Fruit fly (Drosophila melanogaster) whole organism, prepupa: Measurements from ENCODE around the gene TfIIFalpha.

Source experiments
- CG10631 ChIP-seq: fragments of 200-800 bp; sonication (Bioruptor generic); optimal IDR thresholded peaks from 2 replicates; lab custom pipeline; 2016; ENCODE audit warnings: missing biosample characterization, missing genetic modification characterization
- CG10669 ChIP-seq: fragments of 200-800 bp; sonication (Bioruptor generic); optimal IDR thresholded peaks from 3 replicates; lab custom pipeline; 2018; ENCODE audit warnings: missing biosample characterization, mild to moderate bottlenecking, missing genetic modification characterization, moderate library complexity
- CG3032 ChIP-seq: fragments of 200-800 bp; optimal IDR thresholded peaks from 2 replicates; lab custom pipeline; 2019; ENCODE audit warnings: missing biosample characterization, mild to moderate bottlenecking, missing genetic modification characterization, moderate library complexity
- CG31627 ChIP-seq: fragments of 200-800 bp; sonication (Bioruptor generic); optimal IDR thresholded peaks from 3 replicates; lab custom pipeline; 2016; ENCODE audit warnings: missing biosample characterization, missing genetic modification characterization
- CG32006 ChIP-seq: fragments of 200-800 bp; sonication (Bioruptor generic); optimal IDR thresholded peaks from 3 replicates; lab custom pipeline; 2017; ENCODE audit warnings: missing biosample characterization, mild to moderate bottlenecking, missing genetic modification characterization
- CG34406 ChIP-seq: fragments of 200-800 bp; sonication (Bioruptor generic); optimal IDR thresholded peaks from 3 replicates; lab custom pipeline; 2016; ENCODE audit warnings: missing biosample characterization, missing genetic modification characterization
- CG6163 ChIP-seq: fragments of 200-800 bp; sonication (Bioruptor generic); IDR thresholded peaks from 3 replicates; pipeline ENCODE4 v1.3.6; 2022; ENCODE audit warnings: missing biosample characterization, missing genetic modification characterization
- CG6276 ChIP-seq: fragments of 200-800 bp; sonication (Bioruptor generic); optimal IDR thresholded peaks from 2 replicates; lab custom pipeline; 2017; ENCODE audit warnings: missing biosample characterization, mild to moderate bottlenecking, missing genetic modification characterization
- CG6792 ChIP-seq: fragments of 200-800 bp; sonication (Bioruptor generic); optimal IDR thresholded peaks from 3 replicates; lab custom pipeline; 2016; ENCODE audit warnings: missing biosample characterization, missing genetic modification characterization
- CG6808 ChIP-seq: fragments of 200-800 bp; sonication (Bioruptor generic); optimal IDR thresholded peaks from 3 replicates; lab custom pipeline; 2017; ENCODE audit warnings: missing biosample characterization, missing genetic modification characterization, mild to moderate bottlenecking, moderate library complexity, missing genetic modification reagents
- CG6854 ChIP-seq: fragments of 200-800 bp; sonication (Bioruptor generic); optimal IDR thresholded peaks from 2 replicates; lab custom pipeline; 2017; ENCODE audit warnings: missing biosample characterization, mild to moderate bottlenecking, missing genetic modification characterization
- CG7368 ChIP-seq: fragments of 200-800 bp; sonication (Bioruptor generic); optimal IDR thresholded peaks from 3 replicates; lab custom pipeline; 2016; ENCODE audit warnings: missing biosample characterization, missing genetic modification characterization
- CG8119 ChIP-seq: fragments of 200-800 bp; sonication (Bioruptor generic); IDR thresholded peaks from 3 replicates; pipeline ENCODE4 v1.3.6; 2022; ENCODE audit warnings: missing biosample characterization, missing genetic modification characterization
- CG8319 ChIP-seq: fragments of 200-800 bp; sonication (Bioruptor generic); optimal IDR thresholded peaks from 3 replicates; lab custom pipeline; 2016; ENCODE audit warnings: missing biosample characterization, missing genetic modification characterization
- CG9139 ChIP-seq: fragments of 200-800 bp; sonication (Bioruptor generic); optimal IDR thresholded peaks from 3 replicates; lab custom pipeline; 2017; ENCODE audit warnings: missing biosample characterization, mild to moderate bottlenecking, missing genetic modification characterization
- Eip78C ChIP-seq: fragments of 200-800 bp; sonication (Bioruptor generic); peaks from one replicate; lab custom pipeline; 2016; ENCODE audit warnings: missing biosample characterization, missing genetic modification characterization
- Eip93F ChIP-seq: fragments of 200-800 bp; sonication (Bioruptor generic); optimal IDR thresholded peaks from 2 replicates; lab custom pipeline; 2016; ENCODE audit warnings: missing biosample characterization, mild to moderate bottlenecking, missing genetic modification characterization
- Ets21C ChIP-seq: fragments of 200-800 bp; sonication (Bioruptor generic); optimal IDR thresholded peaks from 3 replicates; lab custom pipeline; 2016; ENCODE audit warnings: missing biosample characterization, missing genetic modification characterization
- Ets96B ChIP-seq: fragments of 200-800 bp; optimal IDR thresholded peaks from 2 replicates; lab custom pipeline; 2019; ENCODE audit warnings: missing biosample characterization, mild to moderate bottlenecking, missing genetic modification characterization, moderate library complexity
- Hr39 ChIP-seq: fragments of 200-800 bp; sonication (Bioruptor generic); optimal IDR thresholded peaks from 2 replicates; lab custom pipeline; 2016; ENCODE audit warnings: missing biosample characterization, missing genetic modification characterization
- Hr4 ChIP-seq: fragments of 200-800 bp; sonication (Bioruptor generic); optimal IDR thresholded peaks from 3 replicates; lab custom pipeline; 2016; ENCODE audit warnings: missing biosample characterization, missing genetic modification characterization
- Lpt ChIP-seq: fragments of 200-800 bp; sonication (Bioruptor generic); optimal IDR thresholded peaks from 3 replicates; lab custom pipeline; 2016; ENCODE audit warnings: missing biosample characterization, missing genetic modification characterization
- Met ChIP-seq: fragments of 200-800 bp; sonication (Bioruptor generic); optimal IDR thresholded peaks from 3 replicates; lab custom pipeline; 2016; ENCODE audit warnings: missing biosample characterization, missing genetic modification characterization
- OdsH ChIP-seq: fragments of 200-800 bp; sonication (Bioruptor generic); optimal IDR thresholded peaks from 3 replicates; lab custom pipeline; 2016; ENCODE audit warnings: missing biosample characterization, missing genetic modification characterization
- Smox ChIP-seq: fragments of 200-800 bp; sonication (Bioruptor generic); optimal IDR thresholded peaks from 3 replicates; lab custom pipeline; 2016; ENCODE audit warnings: missing biosample characterization, missing genetic modification characterization
- Sox102F ChIP-seq: fragments of 200-800 bp; sonication (Bioruptor generic); optimal IDR thresholded peaks from 2 replicates; lab custom pipeline; 2016; ENCODE audit warnings: missing biosample characterization, mild to moderate bottlenecking, missing genetic modification characterization
- Sox14 ChIP-seq: fragments of 200-800 bp; sonication (Bioruptor generic); optimal IDR thresholded peaks from 3 replicates; lab custom pipeline; 2016; ENCODE audit warnings: missing biosample characterization, missing genetic modification characterization
- Sox15 ChIP-seq: fragments of 200-800 bp; sonication (Bioruptor generic); optimal IDR thresholded peaks from 3 replicates; lab custom pipeline; 2016; ENCODE audit warnings: missing biosample characterization, missing genetic modification characterization
- acj6 ChIP-seq: fragments of 200-800 bp; sonication (Bioruptor generic); optimal IDR thresholded peaks from 3 replicates; lab custom pipeline; 2016; ENCODE audit warnings: missing biosample characterization, missing genetic modification characterization
- cyc ChIP-seq: fragments of 200-800 bp; sonication (Bioruptor generic); optimal IDR thresholded peaks from 3 replicates; lab custom pipeline; 2016; ENCODE audit warnings: missing biosample characterization, missing genetic modification characterization
- dac ChIP-seq: fragments of 200-800 bp; sonication (Bioruptor generic); optimal IDR thresholded peaks from 2 replicates; lab custom pipeline; 2017; ENCODE audit warnings: missing biosample characterization, mild to moderate bottlenecking, missing genetic modification characterization
- dsx ChIP-seq: fragments of 200-800 bp; optimal IDR thresholded peaks from 3 replicates; lab custom pipeline; 2019; ENCODE audit warnings: missing biosample characterization, mild to moderate bottlenecking, missing genetic modification characterization, moderate library complexity; ENCODE audit not compliant: poor library complexity, severe bottlenecking
- eg ChIP-seq: fragments of 200-800 bp; sonication (Bioruptor generic); IDR thresholded peaks from 3 replicates; pipeline ENCODE4 v1.3.6; 2022; ENCODE audit warnings: missing biosample characterization, missing genetic modification characterization
- esn ChIP-seq: fragments of 200-800 bp; sonication (Bioruptor generic); optimal IDR thresholded peaks from 2 replicates; lab custom pipeline; 2016; ENCODE audit warnings: missing biosample characterization, mild to moderate bottlenecking, missing genetic modification characterization, moderate library complexity
- fd85E ChIP-seq: fragments of 200-800 bp; sonication (Bioruptor generic); optimal IDR thresholded peaks from 3 replicates; lab custom pipeline; 2016; ENCODE audit warnings: missing biosample characterization, missing genetic modification characterization
- fkh ChIP-seq: fragments of 200-800 bp; sonication (Bioruptor generic); optimal IDR thresholded peaks from 3 replicates; lab custom pipeline; 2017; ENCODE audit warnings: missing biosample characterization, mild to moderate bottlenecking, missing genetic modification characterization, moderate library complexity
- lz ChIP-seq: fragments of 200-800 bp; sonication (Bioruptor generic); optimal IDR thresholded peaks from 3 replicates; lab custom pipeline; 2016; ENCODE audit warnings: missing biosample characterization, missing genetic modification characterization
- net ChIP-seq: fragments of 200-800 bp; sonication (Bioruptor generic); optimal IDR thresholded peaks from 3 replicates; lab custom pipeline; 2016; ENCODE audit warnings: missing biosample characterization, missing genetic modification characterization
- spab ChIP-seq: fragments of 200-800 bp; sonication (Bioruptor generic); optimal IDR thresholded peaks from 2 replicates; lab custom pipeline; 2017; ENCODE audit warnings: missing biosample characterization, mild to moderate bottlenecking, missing genetic modification characterization, missing genetic modification reagents
- ss ChIP-seq, 2 experiments: fragments of 200-800 bp; sonication (Bioruptor generic); optimal IDR thresholded peaks; 2 replicates in 1 of 2; 3 replicates in 1 of 2; lab custom pipeline; 2017 to 2018; ENCODE audit warnings: mild to moderate bottlenecking in 2 of 2, missing biosample characterization in 2 of 2, missing genetic modification characterization in 2 of 2, moderate library complexity in 1 of 2
- svp ChIP-seq: fragments of 200-800 bp; sonication (Bioruptor generic); peaks from one replicate; lab custom pipeline; 2016; ENCODE audit warnings: missing biosample characterization, missing genetic modification characterization
- topi ChIP-seq: fragments of 200-800 bp; sonication (Bioruptor generic); optimal IDR thresholded peaks from 3 replicates; lab custom pipeline; 2016; ENCODE audit warnings: missing biosample characterization, missing genetic modification characterization
- vri ChIP-seq: fragments of 200-800 bp; sonication (Bioruptor generic); optimal IDR thresholded peaks from 3 replicates; lab custom pipeline; 2016; ENCODE audit warnings: missing biosample characterization, mild to moderate bottlenecking, missing genetic modification characterization

TfIIFalpha gene

DNA sequence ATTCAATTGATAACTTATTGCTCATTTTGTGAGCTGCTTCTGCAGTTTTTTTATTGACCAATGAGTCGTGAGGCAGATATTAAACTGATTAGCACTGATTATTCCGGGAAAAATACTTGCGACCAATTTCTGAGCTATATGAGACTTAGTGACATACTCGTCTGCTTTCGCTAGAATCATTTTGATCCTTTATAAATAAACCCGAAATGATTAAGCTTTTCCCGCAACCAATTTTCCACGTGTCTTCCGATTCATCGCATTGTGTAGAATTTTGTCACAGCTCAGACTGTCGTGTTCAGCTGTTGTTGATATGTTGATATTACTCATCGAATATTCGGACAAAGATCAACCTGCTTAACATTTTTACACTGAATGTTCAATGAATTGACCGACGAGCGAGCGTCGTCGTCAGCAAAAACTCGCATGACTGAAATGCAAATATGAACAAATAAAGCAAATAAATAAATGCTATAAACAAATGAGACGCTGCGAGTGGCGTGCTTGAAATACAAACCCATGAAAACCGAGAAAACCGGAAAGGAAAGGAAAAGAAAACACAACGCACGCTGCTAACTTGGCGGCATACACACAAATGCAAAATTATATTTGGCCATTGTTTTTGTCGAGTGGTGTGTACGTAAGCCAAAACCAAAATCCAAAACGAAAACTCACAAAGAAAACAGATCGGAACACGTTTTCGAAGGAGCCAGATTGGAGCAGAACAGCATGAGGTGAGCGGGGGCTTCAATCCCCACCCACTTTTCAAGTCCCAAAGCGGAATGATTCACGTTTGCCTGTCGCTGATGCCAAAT, 20.6 kb downstream of the TfIIFalpha start:
- peak in 1 of 2 experiments; percentile 7 for TF ChIP-seq ss (GFP tag; optimal IDR thresholded peaks at IDR 0.05; lab: Kevin White, UChicago)
- TF ChIP-seq fkh (GFP tag; lab: Kevin White, UChicago) = peak; percentile 78
- TF ChIP-seq Eip93F (GFP tag; lab: Kevin White, UChicago) = no peak
- no peak for TF ChIP-seq esn (GFP tag; lab: Kevin White, UChicago)
- peak; percentile 5 for TF ChIP-seq vri (GFP tag; lab: Kevin White, UChicago)
- no peak for TF ChIP-seq Eip78C (GFP tag; lab: Kevin White, UChicago)
- TF ChIP-seq CG6854 (GFP tag; lab: Kevin White, UChicago) = peak; percentile 76
- no peak for TF ChIP-seq CG8119 (GFP tag; lab: Robert Waterston, UW)
- TF ChIP-seq Sox14 (GFP tag; lab: Kevin White, UChicago) = peak; percentile 26

DNA sequence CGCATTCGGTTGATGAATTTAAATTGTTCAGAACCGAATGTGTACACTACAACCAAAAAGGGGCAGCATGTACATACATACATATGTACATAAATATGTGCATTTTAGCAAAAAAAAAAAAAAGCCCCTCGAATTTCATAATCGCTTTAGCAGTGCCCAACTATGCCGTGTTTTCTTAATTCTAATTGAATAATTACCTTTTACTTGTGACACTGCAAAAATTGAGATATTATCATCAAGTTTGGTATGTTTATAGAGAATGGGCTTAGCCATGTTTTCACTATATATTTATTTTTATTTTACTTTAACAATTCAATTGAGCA, 21.2 kb downstream of the TfIIFalpha start:
- TF ChIP-seq Hr4 (GFP tag; lab: Kevin White, UChicago) (no peak), Sox15 (GFP tag; lab: Kevin White, UChicago) (no peak), Sox102F (GFP tag; lab: Kevin White, UChicago) (peak; percentile 43), Smox (GFP tag; lab: Kevin White, UChicago) (peak; percentile 57), eg (0 out of 3 replicates have a peak, but pooled peaks have one; percentile 25), Eip78C (GFP tag; lab: Kevin White, UChicago) (peak; percentile 55), CG6276 (GFP tag; lab: Kevin White, UChicago) (no peak), Met (peak; percentile 74), acj6 (GFP tag; lab: Kevin White, UChicago) (peak; percentile 17), svp (GFP tag; lab: Kevin White, UChicago) (peak; percentile 81), lz (GFP tag; lab: Kevin White, UChicago) (peak; percentile 49), esn (GFP tag; lab: Kevin White, UChicago) (peak; percentile 55), cyc (GFP tag; lab: Kevin White, UChicago) (peak; percentile 50), topi (GFP tag; lab: Kevin White, UChicago) (peak; percentile 62), CG7368 (no peak), fd85E (GFP tag; lab: Kevin White, UChicago) (no peak), net (GFP tag; lab: Kevin White, UChicago) (no peak), Lpt (no peak), Ets21C (GFP tag; lab: Kevin White, UChicago) (peak; percentile 36), CG34406 (GFP tag; lab: Kevin White, UChicago) (peak; percentile 19), OdsH (peak; percentile 6), CG6792 (GFP tag; lab: Kevin White, UChicago) (no peak), CG10631 (peak; percentile 14), CG6808 (GFP tag; lab: Kevin White, UChicago) (no peak), CG32006 (GFP tag; lab: Kevin White, UChicago) (peak; percentile 44), CG8319 (GFP tag; lab: Kevin White, UChicago) (no peak), Hr39 (GFP tag; lab: Kevin White, UChicago) (peak; percentile 60), CG31627 (peak; percentile 52)

DNA sequence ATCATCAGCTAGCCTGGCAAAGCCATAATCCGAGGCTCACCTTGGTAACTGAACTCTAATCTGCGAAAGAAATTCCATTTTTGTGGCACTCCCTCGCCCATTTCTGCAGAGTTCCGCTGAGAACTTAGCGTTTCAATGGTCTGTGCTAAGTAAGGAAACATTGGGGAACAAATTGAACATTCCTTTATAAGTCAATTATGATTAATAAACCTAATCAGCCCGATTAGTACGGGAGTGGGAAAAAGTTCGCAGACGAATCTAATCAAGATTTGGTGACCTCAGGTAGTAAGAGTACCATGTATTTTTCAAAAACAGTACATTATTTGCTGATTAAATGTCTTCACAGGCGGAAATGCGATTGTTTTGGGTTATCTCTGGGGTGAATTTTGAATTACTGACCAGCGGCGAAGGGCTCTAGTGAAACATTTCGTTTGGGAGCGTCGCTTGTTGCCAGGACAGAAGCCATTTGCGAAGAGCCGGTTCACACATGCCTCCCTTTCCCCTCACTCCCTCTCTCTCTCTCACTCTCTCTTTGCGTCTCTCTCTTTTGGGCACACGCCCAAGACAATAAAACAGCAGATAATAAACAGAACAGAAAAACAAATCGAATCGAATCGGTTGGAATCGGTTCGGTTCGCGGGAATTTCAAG, 22.4 kb downstream of the TfIIFalpha start:
- TF ChIP-seq OdsH = no peak
- TF ChIP-seq CG6163 (GFP tag; lab: Robert Waterston, UW) = peak; percentile 46; the same call in 1 of the 3 replicates
- TF ChIP-seq Ets96B = no peak
- TF ChIP-seq CG10669 (GFP tag; lab: Kevin White, UChicago) = no peak
- peak; percentile 29 for TF ChIP-seq Eip78C (GFP tag; lab: Kevin White, UChicago)
- TF ChIP-seq dsx (GFP tag; lab: Kevin White, UChicago) = peak; percentile 21
- TF ChIP-seq net (GFP tag; lab: Kevin White, UChicago) = no peak
- peak; percentile 15 for TF ChIP-seq spab (GFP tag; lab: Kevin White, UChicago)
- TF ChIP-seq ss (GFP tag; optimal IDR thresholded peaks at IDR 0.05; lab: Kevin White, UChicago) = peak; percentile 33 to 52
- TF ChIP-seq CG32006 (GFP tag; lab: Kevin White, UChicago) = no peak
- TF ChIP-seq CG8119 (GFP tag; lab: Robert Waterston, UW) = 0 out of 3 replicates have a peak, but pooled peaks have one; percentile 18
- no peak for TF ChIP-seq acj6 (GFP tag; lab: Kevin White, UChicago)
- TF ChIP-seq Hr39 (GFP tag; lab: Kevin White, UChicago) = no peak
- TF ChIP-seq eg = 0 out of 3 replicates have a peak, but pooled peaks have one; percentile 28
- TF ChIP-seq esn (GFP tag; lab: Kevin White, UChicago) = no peak
- peak; percentile 10 for TF ChIP-seq CG6808 (GFP tag; lab: Kevin White, UChicago)
- TF ChIP-seq fkh (GFP tag; lab: Kevin White, UChicago) = peak; percentile 28
- TF ChIP-seq Sox102F (GFP tag; lab: Kevin White, UChicago) = peak; percentile 0
- TF ChIP-seq lz (GFP tag; lab: Kevin White, UChicago) = no peak
- no peak for TF ChIP-seq dac (GFP tag; lab: Kevin White, UChicago)
- TF ChIP-seq svp (GFP tag; lab: Kevin White, UChicago) = peak; percentile 95
- no peak for TF ChIP-seq CG8319 (GFP tag; lab: Kevin White, UChicago)
- no peak for TF ChIP-seq fd85E (GFP tag; lab: Kevin White, UChicago)
- TF ChIP-seq CG9139 (GFP tag; lab: Kevin White, UChicago) = peak; percentile 15
- peak; percentile 44 for TF ChIP-seq CG6854 (GFP tag; lab: Kevin White, UChicago)
- no peak for TF ChIP-seq CG3032 (tag; lab: Kevin White, UChicago)
